Worm (Caenorhabditis elegans): Measurements from ENCODE around the gene F47C12.6.

ce11 chrIV:3988132-3988531 is 5.1 kb downstream of the F47C12.6 start:
- TF ChIP-seq ceh-16 (tag; optimal IDR thresholded peaks at IDR 0.05) (no peak), mab-5 (tag; optimal IDR thresholded peaks at IDR 0.05) (no peak), zag-1 (tag; optimal IDR thresholded peaks at IDR 0.05) (no peak), crh-2 (tag; optimal IDR thresholded peaks at IDR 0.05) (no peak), ama-1 (optimal IDR thresholded peaks at IDR 0.05) (no peak), nhr-237 (tag; optimal IDR thresholded peaks at IDR 0.05) (no peak), ceh-82 (tag; optimal IDR thresholded peaks at IDR 0.05) (no peak), F13H6.1 (tag; optimal IDR thresholded peaks at IDR 0.05) (no peak), blmp-1 (tag; optimal IDR thresholded peaks at IDR 0.05; ENCODE audit: insufficient read depth) (no peak), fos-1 (tag; optimal IDR thresholded peaks at IDR 0.05) (no peak), nhr-25 (tag; optimal IDR thresholded peaks at IDR 0.05) (no peak)

Data from whole organism, L2 larva.